Worm (Caenorhabditis elegans) whole organism, L2 larva: Measurements from ENCODE around the gene npr-39.

ENCODE experiments used
- C34F6.9 ChIP-seq: fragments of 150-350 bp; optimal IDR thresholded peaks from 2 replicates; lab custom pipeline; 2014; ENCODE audit warnings: missing biosample characterization, missing genetic modification characterization
- R02D3.7 ChIP-seq: fragments of 150-350 bp; optimal IDR thresholded peaks from 2 replicates; lab custom pipeline; 2014; ENCODE audit warnings: missing biosample characterization, missing genetic modification characterization
- Y55F3AM.14 ChIP-seq: fragments of 200-800 bp; sonication (Bioruptor generic); optimal IDR thresholded peaks from 2 replicates; lab custom pipeline; 2018; ENCODE audit warnings: mild to moderate bottlenecking, missing genetic modification characterization, missing compliant biosample characterization
- ZK546.5 ChIP-seq: sonication (generic microtip); optimal IDR thresholded peaks from 2 replicates; lab custom pipeline; 2017; ENCODE audit warnings: missing biosample characterization, missing genetic modification characterization
- alr-1 ChIP-seq: fragments of 150-350 bp; optimal IDR thresholded peaks from 2 replicates; lab custom pipeline; 2014; ENCODE audit warnings: missing biosample characterization, missing genetic modification characterization
- aly-2 ChIP-seq: fragments of 150-350 bp; optimal IDR thresholded peaks from 2 replicates; lab custom pipeline; 2014; ENCODE audit warnings: missing biosample characterization, missing genetic modification characterization
- blmp-1 ChIP-seq: sonication (generic microtip); optimal IDR thresholded peaks from 2 replicates; lab custom pipeline; 2017; ENCODE audit warnings: missing genetic modification characterization, mild to moderate bottlenecking, missing compliant biosample characterization, antibody characterized with exemption, moderate library complexity; ENCODE audit not compliant: insufficient read depth
- ceh-16 ChIP-seq: fragments of 150-350 bp; optimal IDR thresholded peaks from 2 replicates; lab custom pipeline; 2014; ENCODE audit warnings: missing biosample characterization, missing genetic modification characterization
- ceh-82 ChIP-seq: fragments of 150-350 bp; optimal IDR thresholded peaks from 2 replicates; lab custom pipeline; 2014; ENCODE audit warnings: missing biosample characterization, missing genetic modification characterization
- crh-2 ChIP-seq: sonication (generic microtip); optimal IDR thresholded peaks from 2 replicates; lab custom pipeline; 2017; ENCODE audit warnings: missing biosample characterization, missing genetic modification characterization
- dmd-4 ChIP-seq: sonication (generic microtip); optimal IDR thresholded peaks from 2 replicates; lab custom pipeline; 2017; ENCODE audit warnings: missing biosample characterization, missing genetic modification characterization
- elt-3 ChIP-seq: sonication (generic microtip); optimal IDR thresholded peaks from 2 replicates; lab custom pipeline; 2017; ENCODE audit warnings: missing biosample characterization, missing genetic modification characterization
- fos-1 ChIP-seq: fragments of 150-350 bp; optimal IDR thresholded peaks from 2 replicates; lab custom pipeline; 2014; ENCODE audit warnings: missing biosample characterization, missing genetic modification characterization
- lin-11 ChIP-seq: fragments of 150-350 bp; sonication (generic microtip); optimal IDR thresholded peaks from 2 replicates; lab custom pipeline; 2014; ENCODE audit warnings: missing biosample characterization, missing genetic modification characterization, inconsistent platforms, mixed read lengths
- lin-39 ChIP-seq: fragments of 150-350 bp; optimal IDR thresholded peaks from 2 replicates; lab custom pipeline; 2014; ENCODE audit warnings: missing biosample characterization, missing genetic modification reagents, missing genetic modification characterization
- lsy-2 ChIP-seq, 2 experiments: fragments of 150-350 bp in 1 of 2; sonication (generic microtip) in 1 of 2; optimal IDR thresholded peaks; 2 replicates each; lab custom pipeline; 2014 to 2017; ENCODE audit warnings: missing biosample characterization in 2 of 2, missing genetic modification characterization in 2 of 2
- mab-5 ChIP-seq: fragments of 150-350 bp; optimal IDR thresholded peaks from 2 replicates; lab custom pipeline; 2014; ENCODE audit warnings: missing biosample characterization, missing genetic modification characterization
- mbf-1 ChIP-seq: sonication (generic microtip); optimal IDR thresholded peaks from 2 replicates; lab custom pipeline; 2017; ENCODE audit warnings: missing biosample characterization, missing genetic modification characterization
- mdl-1 ChIP-seq, 2 experiments: fragments of 150-350 bp in 1 of 2; sonication (generic microtip) in 1 of 2; optimal IDR thresholded peaks; 2 replicates each; lab custom pipeline; 2017; ENCODE audit warnings: missing biosample characterization in 2 of 2, missing genetic modification characterization in 2 of 2
- nhr-10 ChIP-seq: sonication (generic microtip); optimal IDR thresholded peaks from 2 replicates; lab custom pipeline; 2017; ENCODE audit warnings: missing biosample characterization, missing genetic modification characterization
- nhr-11 ChIP-seq: fragments of 150-350 bp; optimal IDR thresholded peaks from 2 replicates; lab custom pipeline; 2014; ENCODE audit warnings: missing biosample characterization, missing genetic modification characterization
- nhr-12 ChIP-seq: fragments of 150-350 bp; optimal IDR thresholded peaks from 2 replicates; lab custom pipeline; 2014; ENCODE audit warnings: missing biosample characterization, missing genetic modification characterization
- nhr-129 ChIP-seq: fragments of 150-350 bp; optimal IDR thresholded peaks from 2 replicates; lab custom pipeline; 2014; ENCODE audit warnings: missing biosample characterization, missing genetic modification characterization
- nhr-21 ChIP-seq: fragments of 150-350 bp; optimal IDR thresholded peaks from 2 replicates; lab custom pipeline; 2014; ENCODE audit warnings: missing biosample characterization, missing genetic modification characterization
- nhr-23 ChIP-seq: fragments of 150-350 bp; optimal IDR thresholded peaks from 2 replicates; lab custom pipeline; 2014; ENCODE audit warnings: missing biosample characterization, missing genetic modification reagents, missing genetic modification characterization
- nhr-25 ChIP-seq: fragments of 150-350 bp; sonication (generic microtip); optimal IDR thresholded peaks from 3 replicates; lab custom pipeline; 2014; ENCODE audit warnings: missing biosample characterization, missing genetic modification characterization
- nhr-6 ChIP-seq: fragments of 150-350 bp; optimal IDR thresholded peaks from 2 replicates; lab custom pipeline; 2014; ENCODE audit warnings: missing biosample characterization, missing genetic modification characterization
- nhr-77 ChIP-seq: fragments of 150-350 bp; optimal IDR thresholded peaks from 2 replicates; lab custom pipeline; 2014; ENCODE audit warnings: missing biosample characterization, missing genetic modification characterization
- sem-4 ChIP-seq: fragments of 150-350 bp; optimal IDR thresholded peaks from 2 replicates; lab custom pipeline; 2014; ENCODE audit warnings: missing biosample characterization, missing genetic modification reagents, missing genetic modification characterization
- sma-3 ChIP-seq: sonication (generic microtip); optimal IDR thresholded peaks from 2 replicates; lab custom pipeline; 2016; ENCODE audit warnings: missing genetic modification reagents, missing genetic modification characterization, missing compliant biosample characterization
- sma-9 ChIP-seq, 2 experiments: fragments of 150-350 bp in 1 of 2; sonication (generic microtip) in 1 of 2; optimal IDR thresholded peaks; 2 replicates each; lab custom pipeline; 2014 to 2016; ENCODE audit warnings: missing genetic modification characterization in 2 of 2, mild to moderate bottlenecking in 1 of 2, missing biosample characterization in 1 of 2, missing compliant biosample characterization in 1 of 2, missing genetic modification reagents in 1 of 2, moderate library complexity in 1 of 2
- snpc-4 ChIP-seq: fragments of 150-350 bp; optimal IDR thresholded peaks from 2 replicates; lab custom pipeline; 2014; ENCODE audit warnings: missing biosample characterization, missing genetic modification characterization
- unc-39 ChIP-seq: fragments of 150-350 bp; optimal IDR thresholded peaks from 2 replicates; lab custom pipeline; 2014; ENCODE audit warnings: missing biosample characterization, missing genetic modification characterization
- unc-55 ChIP-seq: fragments of 150-350 bp; sonication (generic microtip); optimal IDR thresholded peaks from 3 replicates; lab custom pipeline; 2014; ENCODE audit warnings: missing biosample characterization, missing genetic modification reagents, missing genetic modification characterization
- unc-62 ChIP-seq: fragments of 150-350 bp; optimal IDR thresholded peaks from 2 replicates; lab custom pipeline; 2014; ENCODE audit warnings: missing biosample characterization, missing genetic modification reagents, missing genetic modification characterization
- zag-1 ChIP-seq: fragments of 150-350 bp; optimal IDR thresholded peaks from 2 replicates; lab custom pipeline; 2014; ENCODE audit warnings: missing biosample characterization, missing genetic modification characterization
- ztf-1 ChIP-seq: fragments of 200-800 bp; sonication (Bioruptor generic); conservative IDR thresholded peaks from 2 replicates; pipeline ENCODE4 v1.3.6; 2022; ENCODE audit warnings: missing genetic modification characterization, missing compliant biosample characterization
- ztf-11 ChIP-seq: sonication (generic microtip); optimal IDR thresholded peaks from 2 replicates; lab custom pipeline; 2017; ENCODE audit warnings: missing biosample characterization, missing genetic modification characterization

Gene npr-39

DNA sequence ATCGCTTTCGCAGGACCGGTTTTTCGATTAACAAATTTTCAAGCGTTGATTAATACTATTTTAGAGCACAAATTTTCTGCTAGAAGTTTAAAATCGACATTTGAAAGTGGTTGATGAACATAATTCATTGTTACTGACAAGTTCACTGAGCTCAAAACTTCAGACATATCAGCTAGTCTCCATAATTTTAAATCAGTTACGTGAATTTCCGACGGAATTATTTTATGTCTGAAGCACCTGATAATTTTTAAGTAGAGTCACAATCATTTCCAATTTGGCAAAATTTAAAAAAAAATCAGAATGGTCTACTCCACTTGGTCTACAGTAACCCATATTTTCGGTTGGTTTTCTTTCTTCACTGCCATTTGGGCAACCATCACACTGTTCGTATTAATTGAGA is 15.0 kb upstream of the npr-39 start, which contains the start of gene str-118:
Gene str-118, plus strand, starts transcription at position 301 of the 400 bp plus-strand sequence.
- no peak for TF ChIP-seq lsy-2 (tag; optimal IDR thresholded peaks at IDR 0.05; lab: Kevin White, UChicago)
- no peak for TF ChIP-seq mdl-1 (tag; optimal IDR thresholded peaks at IDR 0.05; lab: Kevin White, UChicago)
- TF ChIP-seq sma-9 (GFP tag; optimal IDR thresholded peaks at IDR 0.05; lab: Kevin White, UChicago), result no peak
- TF ChIP-seq sma-9 (tag; optimal IDR thresholded peaks at IDR 0.05; lab: Kevin White, UChicago), result no peak
- TF ChIP-seq ceh-16 (tag; lab: Kevin White, UChicago), result no peak
- TF ChIP-seq C34F6.9 (tag; lab: Kevin White, UChicago), result no peak
- no peak for TF ChIP-seq sem-4 (tag; lab: Kevin White, UChicago)
- no peak for TF ChIP-seq ztf-11 (tag; lab: Kevin White, UChicago)
- no peak for TF ChIP-seq sma-3
- no peak for TF ChIP-seq dmd-4 (tag; lab: Kevin White, UChicago)
- no peak for TF ChIP-seq snpc-4
- no peak for TF ChIP-seq fos-1
- no peak for TF ChIP-seq nhr-12 (tag; lab: Kevin White, UChicago)
- no peak for TF ChIP-seq alr-1 (tag; lab: Kevin White, UChicago)
- no peak for TF ChIP-seq mbf-1
- TF ChIP-seq zag-1 (tag; lab: Kevin White, UChicago), result no peak
- no peak for TF ChIP-seq nhr-6 (tag; lab: Kevin White, UChicago)
- no peak for TF ChIP-seq ceh-82 (tag; lab: Kevin White, UChicago)
- TF ChIP-seq nhr-77, result no peak

DNA sequence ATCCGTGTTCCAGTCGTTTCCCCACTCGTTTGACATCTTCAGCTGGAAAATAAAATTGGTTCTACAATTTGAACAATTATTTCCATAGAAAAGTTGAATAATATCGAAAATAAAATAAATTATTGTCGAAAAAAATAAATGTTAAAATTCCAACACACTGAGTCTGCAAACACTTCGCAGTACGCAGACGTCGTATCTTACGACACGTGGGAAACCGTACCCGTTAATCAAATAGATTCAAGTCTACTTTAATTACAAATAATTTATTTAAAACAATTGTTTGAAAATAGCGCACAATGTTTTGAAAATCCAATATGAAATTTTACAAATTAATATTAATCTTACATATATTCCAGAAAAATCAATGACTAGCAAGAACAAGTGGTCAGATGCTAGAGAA is 12.0 kb upstream of the npr-39 start, which contains the start of gene yif-1:
Gene yif-1, minus strand, starts transcription at position 42 of the 400 bp plus-strand sequence.
- TF ChIP-seq unc-55 (GFP tag; lab: Kevin White, UChicago) (peak; percentile 24), R02D3.7 (tag; lab: Kevin White, UChicago) (no peak), C34F6.9 (tag; lab: Kevin White, UChicago) (peak; percentile 47), lsy-2 (tag; optimal IDR thresholded peaks at IDR 0.05; lab: Kevin White, UChicago) (peak; percentile 14 to 90)

DNA sequence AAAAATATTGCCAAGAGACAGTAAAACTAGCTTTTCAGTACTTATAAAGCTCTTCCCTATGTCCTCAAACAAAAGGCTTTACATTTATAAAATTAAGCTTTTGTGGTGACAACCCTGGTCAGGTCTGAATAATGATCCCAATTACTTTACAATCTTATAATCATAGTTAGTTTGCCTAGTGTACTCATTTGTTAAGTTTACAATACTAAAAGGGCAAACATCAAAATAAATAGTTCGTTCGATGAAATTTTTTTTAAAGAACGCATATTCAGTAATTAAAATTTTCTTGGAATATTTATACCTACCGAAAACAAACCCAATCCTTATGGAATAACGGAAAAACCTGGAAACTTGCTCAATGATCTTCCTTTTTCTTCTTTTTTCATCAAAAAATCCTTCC is 8.1 kb upstream of the npr-39 start:
- TF ChIP-seq lsy-2 (tag; optimal IDR thresholded peaks at IDR 0.05; lab: Kevin White, UChicago) (no peak), ZK546.5 (no peak), ztf-1 (GFP tag; lab: Robert Waterston, UW) (no peak), crh-2 (tag; lab: Kevin White, UChicago) (no peak), elt-3 (no peak), alr-1 (tag; lab: Kevin White, UChicago) (no peak), nhr-6 (tag; lab: Kevin White, UChicago) (no peak), snpc-4 (no peak), ceh-82 (tag; lab: Kevin White, UChicago) (no peak), nhr-10 (tag; lab: Kevin White, UChicago) (no peak), lin-39 (no peak), unc-62 (GFP tag; lab: Kevin White, UChicago) (no peak), mab-5 (tag; lab: Kevin White, UChicago) (no peak), fos-1 (no peak), nhr-21 (tag; lab: Kevin White, UChicago) (no peak), nhr-129 (tag; lab: Kevin White, UChicago) (no peak)
- TF ChIP-seq, all 48 proteins: peak for 0

DNA sequence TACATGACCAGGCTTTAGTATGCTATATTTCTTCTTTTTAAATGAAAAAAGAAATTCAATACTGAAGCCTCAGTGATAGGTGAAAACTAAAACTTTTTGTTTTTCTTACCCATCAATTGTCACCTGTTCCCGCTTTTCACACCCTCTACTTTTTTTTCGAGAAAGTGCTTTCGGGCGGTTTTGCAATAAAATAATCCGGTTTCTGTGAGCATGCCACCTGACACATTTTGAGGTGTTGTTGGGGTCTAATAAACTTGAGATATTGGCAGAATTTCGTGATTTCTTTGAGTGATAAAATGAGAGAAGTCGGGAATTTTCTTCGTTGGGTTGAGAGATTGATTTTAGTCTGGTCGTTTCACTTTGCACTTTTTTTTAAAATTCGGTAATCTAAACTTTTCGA is 6.8 kb upstream of the npr-39 start:
- TF ChIP-seq nhr-25 (tag; lab: Kevin White, UChicago) (no peak), C34F6.9 (tag; lab: Kevin White, UChicago) (peak; percentile 9), aly-2 (no peak), nhr-11 (tag; lab: Kevin White, UChicago) (no peak), nhr-129 (tag; lab: Kevin White, UChicago) (peak; percentile 6), nhr-77 (no peak), lin-11 (tag; lab: Kevin White, UChicago) (no peak)

DNA sequence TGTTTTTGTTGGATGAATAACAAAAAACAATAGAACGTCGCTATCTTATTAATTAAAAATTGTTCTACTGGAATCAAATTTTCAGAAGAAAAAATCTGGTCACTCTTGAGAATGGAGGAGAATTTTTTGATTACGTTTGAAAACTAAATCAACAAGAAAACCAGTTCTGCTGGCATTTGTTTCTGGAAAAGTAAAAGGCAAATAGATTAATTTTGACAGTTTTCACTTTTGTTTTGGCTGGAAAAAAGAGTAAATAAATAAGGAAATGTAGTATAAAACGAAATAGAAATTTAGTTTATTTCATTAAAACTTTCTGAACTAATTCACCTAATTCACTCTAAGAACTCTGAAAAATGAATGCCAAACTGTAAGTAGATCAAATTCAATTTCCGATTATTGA is 2.6 kb upstream of the npr-39 start, which contains the start of gene fipr-13:
Gene fipr-13, plus strand, starts transcription at position 301 of the 400 bp plus-strand sequence.
- no peak for TF ChIP-seq nhr-11 (tag; lab: Kevin White, UChicago)
- TF ChIP-seq blmp-1 (tag; lab: Kevin White, UChicago), result no peak
- TF ChIP-seq lin-11 (tag; lab: Kevin White, UChicago), result no peak
- no peak for TF ChIP-seq ceh-82 (tag; lab: Kevin White, UChicago)
- no peak for TF ChIP-seq crh-2 (tag; lab: Kevin White, UChicago)
- no peak for TF ChIP-seq Y55F3AM.14 (GFP tag; lab: Kevin White, UChicago)
- TF ChIP-seq mab-5 (tag; lab: Kevin White, UChicago), result no peak
- no peak for TF ChIP-seq nhr-77
- no peak for TF ChIP-seq nhr-23 (tag; lab: Kevin White, UChicago)
- no peak for TF ChIP-seq elt-3
- TF ChIP-seq unc-39 (tag; lab: Kevin White, UChicago), result no peak
- TF ChIP-seq ceh-16 (tag; lab: Kevin White, UChicago), result no peak
- no peak for TF ChIP-seq nhr-21 (tag; lab: Kevin White, UChicago)
- no peak for TF ChIP-seq lsy-2 (tag; optimal IDR thresholded peaks at IDR 0.05; lab: Kevin White, UChicago)
- TF ChIP-seq zag-1 (tag; lab: Kevin White, UChicago), result no peak
- no peak for TF ChIP-seq alr-1 (tag; lab: Kevin White, UChicago)
